Worm (Caenorhabditis elegans) whole organism, mixed stage, embryonic: Measurements from ENCODE around the gene W01D2.1.
A peak's percentile ranks its signal among the peaks of the same experiment; 100 is the strongest.

Experiments used
- M03D4.4 ChIP-seq: sonication (generic microtip); optimal IDR thresholded peaks from 2 replicates; lab custom pipeline; 2017; ENCODE audit warnings: mild to moderate bottlenecking, missing genetic modification characterization, missing compliant biosample characterization
- cnd-1 ChIP-seq: fragments of 200-800 bp; sonication (Bioruptor generic); optimal IDR thresholded peaks from 2 replicates; lab custom pipeline; 2018; ENCODE audit warnings: mild to moderate bottlenecking, missing genetic modification characterization, missing compliant biosample characterization
- drap-1 ChIP-seq: fragments of 200-800 bp; sonication (Bioruptor generic); optimal IDR thresholded peaks from 3 replicates; lab custom pipeline; 2018; ENCODE audit warnings: mild to moderate bottlenecking, missing genetic modification characterization, missing compliant biosample characterization
- mab-5 ChIP-seq: fragments of 150-350 bp; optimal IDR thresholded peaks from 2 replicates; lab custom pipeline; 2014; ENCODE audit warnings: missing biosample characterization, missing genetic modification characterization
- mep-1 ChIP-seq: fragments of 150-350 bp; optimal IDR thresholded peaks from 2 replicates; lab custom pipeline; 2017; ENCODE audit warnings: missing biosample characterization, missing genetic modification reagents, missing genetic modification characterization, inconsistent platforms
- mls-2 ChIP-seq: sonication (generic microtip); optimal IDR thresholded peaks from 2 replicates; lab custom pipeline; 2016; ENCODE audit warnings: mild to moderate bottlenecking, missing genetic modification characterization, moderate library complexity, missing compliant biosample characterization
- nhr-12 ChIP-seq: fragments of 150-350 bp; optimal IDR thresholded peaks from 2 replicates; lab custom pipeline; 2014; ENCODE audit warnings: missing biosample characterization, missing genetic modification characterization
- nhr-237 ChIP-seq: fragments of 150-350 bp; optimal IDR thresholded peaks from 2 replicates; lab custom pipeline; 2014; ENCODE audit warnings: missing biosample characterization, missing genetic modification characterization
- snpc-4 ChIP-seq: fragments of 150-350 bp; optimal IDR thresholded peaks from 2 replicates; lab custom pipeline; 2014; ENCODE audit warnings: missing biosample characterization, missing genetic modification characterization
- unc-39 ChIP-seq: fragments of 150-350 bp; optimal IDR thresholded peaks from 2 replicates; lab custom pipeline; 2014; ENCODE audit warnings: missing biosample characterization, missing genetic modification characterization
- unc-62 ChIP-seq: fragments of 150-350 bp; optimal IDR thresholded peaks from 2 replicates; lab custom pipeline; 2014; ENCODE audit warnings: missing biosample characterization, missing genetic modification reagents, missing genetic modification characterization
- zip-8 ChIP-seq: fragments of 150-350 bp; optimal IDR thresholded peaks from 2 replicates; lab custom pipeline; 2014; ENCODE audit warnings: missing biosample characterization, missing genetic modification characterization

DNA sequence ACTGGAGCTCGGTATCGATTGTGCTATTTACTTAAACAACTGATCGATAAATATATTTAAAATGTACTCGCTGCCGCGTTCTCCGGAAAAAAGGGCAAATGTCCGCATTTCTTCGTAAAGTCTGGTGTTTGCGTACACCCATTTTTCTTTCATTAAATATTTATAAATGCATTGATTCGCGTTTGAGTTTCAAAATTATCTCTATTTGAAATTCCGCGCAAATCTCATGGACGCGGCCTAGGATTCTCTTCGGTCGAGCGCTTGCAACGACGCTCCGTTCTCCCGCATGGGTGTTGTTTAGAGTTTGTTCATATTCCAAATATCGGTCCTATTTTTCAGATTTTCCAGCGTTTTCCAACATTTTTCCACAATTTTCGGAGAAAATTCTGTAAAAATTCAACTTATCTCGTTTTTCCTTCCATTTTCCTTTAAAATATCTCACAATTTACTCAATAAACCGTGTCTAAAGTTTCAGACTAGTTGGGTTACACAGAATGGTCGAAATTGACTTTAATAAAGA is 20.3 kb upstream of the W01D2.1 start, which contains the start of gene eif-3.B:
- no peak for TF ChIP-seq unc-39 (tag; lab: Kevin White, UChicago)
- no peak for TF ChIP-seq M03D4.4 (tag; lab: Kevin White, UChicago)
- TF ChIP-seq unc-62 (GFP tag; lab: Kevin White, UChicago), result peak; percentile 56
- TF ChIP-seq mls-2, result peak; percentile 18
- TF ChIP-seq mep-1 (tag; lab: Kevin White, UChicago), result peak; percentile 88
- TF ChIP-seq nhr-12 (tag; lab: Kevin White, UChicago), result no peak
- TF ChIP-seq mab-5 (tag; lab: Kevin White, UChicago), result peak; percentile 64
- TF ChIP-seq zip-8 (tag; lab: Kevin White, UChicago), result no peak
- peak; percentile 63 for TF ChIP-seq drap-1 (GFP tag; lab: Kevin White, UChicago)
- TF ChIP-seq nhr-237 (tag; lab: Kevin White, UChicago), result peak; percentile 94
- no peak for TF ChIP-seq snpc-4 (tag; lab: Kevin White, UChicago)
- no peak for TF ChIP-seq cnd-1 (tag; lab: Kevin White, UChicago)
